Fruit fly (Drosophila melanogaster) whole organism, embryonic: ENCODE results near the gene CG31886.
A peak's percentile ranks its signal among the peaks of the same experiment; 100 is the strongest.

Experiments
- Antp ChIP-seq: fragments of 200-800 bp; sonication (Bioruptor generic); optimal IDR thresholded peaks from 3 replicates; lab custom pipeline; 2016; ENCODE audit warnings: missing biosample characterization, missing genetic modification characterization
- Atf-2 ChIP-seq: fragments of 200-800 bp; sonication (Bioruptor generic); optimal IDR thresholded peaks from 2 replicates; lab custom pipeline; 2016; ENCODE audit warnings: missing biosample characterization, missing genetic modification characterization
- Atf6 ChIP-seq: fragments of 200-800 bp; sonication (Bioruptor generic); IDR thresholded peaks from 2 replicates; pipeline ENCODE4 v1.3.6; 2022; ENCODE audit warnings: missing biosample characterization, missing genetic modification characterization
- Awh ChIP-seq: fragments of 200-800 bp; sonication (Bioruptor generic); IDR thresholded peaks from 2 replicates; pipeline ENCODE4, ENCODE4 v1.3.6; 2022; ENCODE audit warnings: missing biosample characterization, missing genetic modification characterization
- CG10209 ChIP-seq: fragments of 200-800 bp; sonication (Bioruptor generic); optimal IDR thresholded peaks from 3 replicates; lab custom pipeline; 2017; ENCODE audit warnings: missing biosample characterization, mild to moderate bottlenecking, missing genetic modification characterization, missing genetic modification reagents
- CG12104 ChIP-seq: fragments of 200-800 bp; sonication (Bioruptor generic); optimal IDR thresholded peaks from 3 replicates; lab custom pipeline; 2016; ENCODE audit warnings: missing biosample characterization, missing genetic modification characterization
- CG12219 ChIP-seq: fragments of 200-800 bp; sonication (Bioruptor generic); optimal IDR thresholded peaks from 3 replicates; lab custom pipeline; 2018; ENCODE audit warnings: missing biosample characterization, mild to moderate bottlenecking, missing genetic modification characterization
- CG15073 ChIP-seq: fragments of 200-800 bp; sonication (Bioruptor generic); optimal IDR thresholded peaks from 2 replicates; lab custom pipeline; 2016; ENCODE audit warnings: missing biosample characterization, missing genetic modification characterization
- CG1529 ChIP-seq: fragments of 200-800 bp; sonication (Bioruptor generic); optimal IDR thresholded peaks from 3 replicates; lab custom pipeline; 2018; ENCODE audit warnings: missing biosample characterization, missing genetic modification characterization
- CG16815 ChIP-seq: fragments of 200-800 bp; sonication (Bioruptor generic); optimal IDR thresholded peaks from 3 replicates; lab custom pipeline; 2017; ENCODE audit warnings: missing biosample characterization, mild to moderate bottlenecking, missing genetic modification characterization
- CG2889 ChIP-seq: fragments of 200-800 bp; sonication (Bioruptor generic); IDR thresholded peaks from 3 replicates; pipeline ENCODE4 v1.3.6; 2022; ENCODE audit warnings: missing biosample characterization, missing genetic modification characterization
- CG30431 ChIP-seq: fragments of 200-800 bp; sonication (Bioruptor generic); optimal IDR thresholded peaks from 2 replicates; lab custom pipeline; 2017; ENCODE audit warnings: missing biosample characterization, missing genetic modification characterization
- CG34422 ChIP-seq: fragments of 200-800 bp; sonication (Bioruptor generic); IDR thresholded peaks from 3 replicates; pipeline ENCODE4 v1.3.6; 2022; ENCODE audit warnings: missing biosample characterization, missing genetic modification characterization
- CG4854 ChIP-seq: fragments of 200-800 bp; sonication (Bioruptor generic); optimal IDR thresholded peaks from 2 replicates; lab custom pipeline; 2016; ENCODE audit warnings: missing biosample characterization, missing genetic modification characterization, inconsistent platforms
- CG7963 ChIP-seq: fragments of 200-800 bp; sonication (Bioruptor generic); IDR thresholded peaks from 3 replicates; pipeline ENCODE4 v1.3.6; 2022; ENCODE audit warnings: missing biosample characterization, missing genetic modification characterization; ENCODE audit not compliant: partially characterized antibody
- CG8924 ChIP-seq: fragments of 200-800 bp; optimal IDR thresholded peaks from 3 replicates; lab custom pipeline; 2019; ENCODE audit warnings: missing biosample characterization, mild to moderate bottlenecking, missing genetic modification characterization, moderate library complexity
- CG9797 ChIP-seq: fragments of 200-800 bp; sonication (Bioruptor generic); optimal IDR thresholded peaks from 3 replicates; lab custom pipeline; 2018; ENCODE audit warnings: missing biosample characterization, mild to moderate bottlenecking, missing genetic modification characterization
- CHES-1-like ChIP-seq: fragments of 200-800 bp; sonication (Bioruptor generic); optimal IDR thresholded peaks from 2 replicates; lab custom pipeline; 2016; ENCODE audit warnings: missing biosample characterization, missing genetic modification characterization
- Chrac-16 ChIP-seq: fragments of 200-800 bp; sonication (Bioruptor generic); optimal IDR thresholded peaks from 3 replicates; lab custom pipeline; 2016; ENCODE audit warnings: missing biosample characterization, missing genetic modification characterization
- D19B ChIP-seq: fragments of 200-800 bp; sonication (Bioruptor generic); optimal IDR thresholded peaks from 2 replicates; lab custom pipeline; 2017; ENCODE audit warnings: missing biosample characterization, mild to moderate bottlenecking, missing genetic modification characterization
- Ets97D ChIP-seq: fragments of 200-800 bp; sonication (Bioruptor generic); optimal IDR thresholded peaks from 3 replicates; lab custom pipeline; 2016; ENCODE audit warnings: missing biosample characterization, missing genetic modification characterization
- HLH3B ChIP-seq: fragments of 200-800 bp; sonication (Bioruptor generic); IDR thresholded peaks from 2 replicates; pipeline ENCODE4 v1.3.6; 2022; ENCODE audit warnings: missing biosample characterization, missing genetic modification characterization
- Hr78 ChIP-seq, 2 experiments: fragments of 200-800 bp in 1 of 2; fragments of >200 bp in 1 of 2; sonication (Bioruptor generic) in 1 of 2; optimal IDR thresholded peaks; 2 replicates each; lab custom pipeline; 2017 to 2019; ENCODE audit warnings: missing biosample characterization in 2 of 2, missing genetic modification characterization in 2 of 2, mild to moderate bottlenecking in 1 of 2, moderate library complexity in 1 of 2
- Nf-YC ChIP-seq: fragments of 200-800 bp; optimal IDR thresholded peaks from 3 replicates; lab custom pipeline; 2019; ENCODE audit warnings: missing biosample characterization, mild to moderate bottlenecking, missing genetic modification characterization, moderate library complexity
- Vsx1 ChIP-seq: fragments of 200-800 bp; sonication (Bioruptor generic); optimal IDR thresholded peaks from 2 replicates; lab custom pipeline; 2017; ENCODE audit warnings: missing biosample characterization, mild to moderate bottlenecking, missing genetic modification characterization, missing genetic modification reagents
- ab ChIP-seq: fragments of 200-800 bp; sonication (Bioruptor generic); optimal IDR thresholded peaks from 2 replicates; lab custom pipeline; 2016; ENCODE audit warnings: missing biosample characterization, missing genetic modification characterization
- bsh ChIP-seq, 2 experiments: fragments of 200-800 bp; sonication (Bioruptor generic); optimal IDR thresholded peaks; 2 replicates each; lab custom pipeline; 2017 to 2018; ENCODE audit warnings: mild to moderate bottlenecking in 2 of 2, missing biosample characterization in 2 of 2, missing genetic modification characterization in 2 of 2, moderate library complexity in 1 of 2
- corto ChIP-seq: fragments of 200-800 bp; sonication (Bioruptor generic); optimal IDR thresholded peaks from 2 replicates; lab custom pipeline; 2016; ENCODE audit warnings: missing biosample characterization, mild to moderate bottlenecking, missing genetic modification characterization, moderate library complexity
- dan ChIP-seq: fragments of 200-800 bp; sonication (Bioruptor generic); IDR thresholded peaks from 2 replicates; pipeline ENCODE4 v1.3.6; 2022; ENCODE audit warnings: missing biosample characterization, missing genetic modification characterization
- danr ChIP-seq: fragments of 200-800 bp; sonication (Bioruptor generic); IDR thresholded peaks from 2 replicates; pipeline ENCODE4 v1.3.6; 2022; ENCODE audit warnings: missing biosample characterization, missing genetic modification characterization
- dm ChIP-seq: fragments of 200-800 bp; sonication (Bioruptor generic); optimal IDR thresholded peaks from 3 replicates; lab custom pipeline; 2016; ENCODE audit warnings: missing biosample characterization, missing genetic modification characterization
- esg ChIP-seq: fragments of 200-800 bp; sonication (Bioruptor generic); conservative IDR thresholded peaks from 2 replicates; pipeline ENCODE4 v1.3.6; 2022; ENCODE audit warnings: missing biosample characterization, missing genetic modification characterization
- eyg ChIP-seq: fragments of 200-800 bp; sonication (Bioruptor generic); optimal IDR thresholded peaks from 3 replicates; lab custom pipeline; 2016; ENCODE audit warnings: missing biosample characterization, missing genetic modification characterization
- gfzf ChIP-seq: fragments of 200-800 bp; sonication (Bioruptor generic); optimal IDR thresholded peaks from 2 replicates; lab custom pipeline; 2016; ENCODE audit warnings: missing biosample characterization, mild to moderate bottlenecking, missing genetic modification characterization, moderate library complexity
- hth ChIP-seq: fragments of >200 bp; optimal IDR thresholded peaks from 2 replicates; lab custom pipeline; 2017; ENCODE audit warnings: inconsistent platforms
- inv ChIP-seq: fragments of 200-800 bp; sonication (Bioruptor generic); IDR thresholded peaks from 2 replicates; pipeline ENCODE4 v1.3.6; 2022; ENCODE audit warnings: missing biosample characterization, missing genetic modification characterization; ENCODE audit not compliant: partially characterized antibody
- lola ChIP-seq, 3 experiments: fragments of >200 bp in 2 of 3; fragments of 200-800 bp in 1 of 3; sonication (Bioruptor generic) in 1 of 3; optimal IDR thresholded peaks; 2 replicates each; lab custom pipeline; 2017 to 2019; ENCODE audit warnings: missing biosample characterization in 3 of 3, missing genetic modification characterization in 3 of 3, mild to moderate bottlenecking in 1 of 3, moderate library complexity in 1 of 3
- lov ChIP-seq, 2 experiments: fragments of 200-800 bp in 1 of 2; fragments of >200 bp in 1 of 2; sonication (Bioruptor generic) in 1 of 2; IDR thresholded peaks in 1 of 2; optimal IDR thresholded peaks in 1 of 2; 2 replicates in 1 of 2; 3 replicates in 1 of 2; pipeline versions ENCODE4 v1.3.6 to Lab custom; 2017 to 2022; ENCODE audit warnings: missing biosample characterization in 1 of 2, missing genetic modification characterization in 1 of 2
- nerfin-1 ChIP-seq: fragments of 200-800 bp; sonication (Bioruptor generic); optimal IDR thresholded peaks from 3 replicates; lab custom pipeline; 2019; ENCODE audit warnings: missing biosample characterization, mild to moderate bottlenecking, missing genetic modification characterization, moderate library complexity
- onecut ChIP-seq: fragments of 200-800 bp; sonication (Bioruptor generic); IDR thresholded peaks from 2 replicates; pipeline ENCODE4 v1.3.6; 2022; ENCODE audit warnings: missing biosample characterization, missing genetic modification characterization
- pita ChIP-seq: fragments of 200-800 bp; sonication (Bioruptor generic); optimal IDR thresholded peaks from 2 replicates; lab custom pipeline; 2017; ENCODE audit warnings: missing biosample characterization, mild to moderate bottlenecking, missing genetic modification characterization
- psq ChIP-seq: fragments of 200-800 bp; sonication (Bioruptor generic); optimal IDR thresholded peaks from 2 replicates; lab custom pipeline; 2017; ENCODE audit warnings: missing biosample characterization, missing genetic modification characterization
- ranshi ChIP-seq: fragments of 200-800 bp; sonication (Bioruptor generic); IDR thresholded peaks from 2 replicates; pipeline ENCODE4 v1.3.6; 2022; ENCODE audit warnings: missing biosample characterization, missing genetic modification characterization
- row ChIP-seq: fragments of 200-800 bp; sonication (Bioruptor generic); IDR thresholded peaks from 3 replicates; pipeline ENCODE4 v1.3.6; 2022; ENCODE audit warnings: missing biosample characterization, missing genetic modification characterization
- run ChIP-seq: fragments of 200-800 bp; sonication (Bioruptor generic); optimal IDR thresholded peaks from 3 replicates; lab custom pipeline; 2018; ENCODE audit warnings: missing biosample characterization, mild to moderate bottlenecking, missing genetic modification characterization
- sug ChIP-seq: fragments of 200-800 bp; optimal IDR thresholded peaks from 2 replicates; lab custom pipeline; 2019; ENCODE audit warnings: missing biosample characterization, mild to moderate bottlenecking, missing genetic modification characterization, moderate library complexity
- tgo ChIP-seq: fragments of 200-800 bp; sonication (Bioruptor generic); IDR thresholded peaks from 3 replicates; pipeline ENCODE4 v1.3.6; 2022; ENCODE audit warnings: missing biosample characterization, missing genetic modification characterization
- tup ChIP-seq: fragments of 200-800 bp; sonication (Bioruptor generic); optimal IDR thresholded peaks from 2 replicates; lab custom pipeline; 2016; ENCODE audit warnings: missing biosample characterization, mild to moderate bottlenecking, missing genetic modification characterization, moderate library complexity
- unc-4 ChIP-seq: fragments of 200-800 bp; sonication (Bioruptor generic); IDR thresholded peaks from 2 replicates; pipeline ENCODE4 v1.3.6; 2022; ENCODE audit warnings: missing biosample characterization, missing genetic modification characterization; ENCODE audit not compliant: partially characterized antibody
- vnd ChIP-seq: fragments of 200-800 bp; sonication (Bioruptor generic); IDR thresholded peaks from 3 replicates; pipeline ENCODE4 v1.3.6; 2022; ENCODE audit warnings: missing biosample characterization, missing genetic modification characterization; ENCODE audit not compliant: partially characterized antibody

CG31886 gene

dm6 chr2L:8997285-8997684 lies 38.4 kb upstream of the CG31886 start, which contains the start of the genes alien and CG18661 (continued):
- TF ChIP-seq Hr78 (GFP tag; optimal IDR thresholded peaks at IDR 0.05; lab: Kevin White, UChicago) (no peak), CG12219 (GFP tag; lab: Kevin White, UChicago) (peak; percentile 53), CG1529 (GFP tag; lab: Kevin White, UChicago) (no peak), lola (GFP tag; optimal IDR thresholded peaks at IDR 0.05; lab: Kevin White, UChicago) (peak in 1 of 3 experiments; percentile 87), CG7963 (no peak), esg (GFP tag; lab: Robert Waterston, UW) (peak; percentile 98), tup (GFP tag; lab: Kevin White, UChicago) (peak; percentile 57), hth (no peak), inv (GFP tag; lab: Robert Waterston, UW) (peak; percentile 43; the same call in 1 of the 2 replicates), unc-4 (peak; percentile 57), danr (GFP tag; lab: Robert Waterston, UW) (peak; percentile 91), tgo (GFP tag; lab: Robert Waterston, UW) (peak; percentile 87), Awh (GFP tag; lab: Robert Waterston, UW) (peak; percentile 69), CG4854 (GFP tag; lab: Kevin White, UChicago) (peak; percentile 59), Vsx1 (GFP tag; lab: Kevin White, UChicago) (no peak), row (GFP tag; lab: Robert Waterston, UW) (peak; percentile 97), nerfin-1 (tag; lab: Kevin White, UChicago) (peak; percentile 29), CG15073 (GFP tag; lab: Kevin White, UChicago) (peak; percentile 15), Nf-YC (peak; percentile 45), gfzf (GFP tag; lab: Kevin White, UChicago) (peak; percentile 88), onecut (GFP tag; lab: Robert Waterston, UW) (peak; percentile 89), CG8924 (tag; lab: Kevin White, UChicago) (peak; percentile 42), D19B (GFP tag; lab: Kevin White, UChicago) (peak; percentile 43), CG9797 (GFP tag; lab: Kevin White, UChicago) (peak; percentile 80), CG34422 (GFP tag; lab: Robert Waterston, UW) (peak; percentile 93; the same call in 2 of the 3 replicates), Atf6 (GFP tag; lab: Robert Waterston, UW) (peak; percentile 87), CG16815 (GFP tag; lab: Kevin White, UChicago) (peak; percentile 90), Chrac-16 (GFP tag; lab: Kevin White, UChicago) (peak; percentile 71), CHES-1-like (GFP tag; lab: Kevin White, UChicago) (peak; percentile 85), corto (no peak), bsh (GFP tag; optimal IDR thresholded peaks at IDR 0.05; lab: Kevin White, UChicago) (peak in 1 of 2 experiments; percentile 59), CG2889 (GFP tag; lab: Robert Waterston, UW) (peak; percentile 81), ab (GFP tag; lab: Kevin White, UChicago) (peak; percentile 43), Atf-2 (GFP tag; lab: Kevin White, UChicago) (peak; percentile 95), lov (optimal IDR thresholded peaks at IDR 0.05; lab: Kevin White, UChicago) (no peak), lov (GFP tag; IDR thresholded peaks at IDR 0.05; lab: Robert Waterston, UW) (peak; percentile 85), dan (GFP tag; lab: Robert Waterston, UW) (0 out of 2 replicates have a peak, but pooled peaks have one; percentile 13), dm (GFP tag; lab: Kevin White, UChicago) (peak; percentile 88), pita (GFP tag; lab: Kevin White, UChicago) (no peak), Ets97D (GFP tag; lab: Kevin White, UChicago) (peak; percentile 88), run (tag; lab: Kevin White, UChicago) (peak; percentile 54), eyg (GFP tag; lab: Kevin White, UChicago) (peak; percentile 78), Antp (GFP tag; lab: Kevin White, UChicago) (peak; percentile 94), vnd (GFP tag; lab: Robert Waterston, UW) (peak; percentile 60; the same call in 2 of the 3 replicates), CG12104 (GFP tag; lab: Kevin White, UChicago) (peak; percentile 43), CG10209 (GFP tag; lab: Kevin White, UChicago) (peak; percentile 83), psq (GFP tag; lab: Kevin White, UChicago) (peak; percentile 74), ranshi (GFP tag; lab: Robert Waterston, UW) (peak; percentile 98), CG30431 (peak; percentile 48), sug (peak; percentile 88), HLH3B (GFP tag; lab: Robert Waterston, UW) (peak; percentile 98)
